Fruit fly (Drosophila melanogaster): ENCODE measurements around the gene CG15754.

Gene CG15754

dm6 chrX:13527706-13528105, at the start of gene CG15754:
CG15754 (plus strand) TSS chrX:13528006.
- TF ChIP-seq CG1620 (GFP tag; optimal IDR thresholded peaks at IDR 0.05) (no peak), kay (GFP tag; ENCODE audit: borderline replicate concordance) (no peak), CG14711 (tag; optimal IDR thresholded peaks at IDR 0.05) (no peak), CG7045 (GFP tag; optimal IDR thresholded peaks at IDR 0.05) (no peak), CG5204 (GFP tag; optimal IDR thresholded peaks at IDR 0.05) (no peak), pad (GFP tag; optimal IDR thresholded peaks at IDR 0.05) (no peak), tj (GFP tag; optimal IDR thresholded peaks at IDR 0.05) (no peak), Crg-1 (GFP tag; optimal IDR thresholded peaks at IDR 0.05) (no peak), Clk (GFP tag; optimal IDR thresholded peaks at IDR 0.05) (no peak), toe (GFP tag; optimal IDR thresholded peaks at IDR 0.05) (no peak), CG11617 (GFP tag; optimal IDR thresholded peaks at IDR 0.05) (no peak), Mnt (GFP tag; optimal IDR thresholded peaks at IDR 0.05) (no peak), CG33017 (tag; optimal IDR thresholded peaks at IDR 0.05) (no peak), ovo (GFP tag; optimal IDR thresholded peaks at IDR 0.05) (no peak), bab1 (GFP tag; optimal IDR thresholded peaks at IDR 0.05) (no peak), CG12768 (GFP tag; optimal IDR thresholded peaks at IDR 0.05) (no peak)

- no peak for TF ChIP-seq Mnt (GFP tag; optimal IDR thresholded peaks at IDR 0.05)
- TF ChIP-seq kay (GFP tag; ENCODE audit: borderline replicate concordance), result no peak
- no peak for TF ChIP-seq CG33017 (tag; optimal IDR thresholded peaks at IDR 0.05)
- no peak for TF ChIP-seq CG7101 (tag; optimal IDR thresholded peaks at IDR 0.05)
- TF ChIP-seq tj (GFP tag; optimal IDR thresholded peaks at IDR 0.05), result no peak
- no peak for TF ChIP-seq cnc (optimal IDR thresholded peaks at IDR 0.05)
- TF ChIP-seq Crg-1 (GFP tag; optimal IDR thresholded peaks at IDR 0.05), result no peak
- TF ChIP-seq ovo (GFP tag; optimal IDR thresholded peaks at IDR 0.05), result no peak
- no peak for TF ChIP-seq toe (GFP tag; optimal IDR thresholded peaks at IDR 0.05)
- TF ChIP-seq CG14711 (tag; optimal IDR thresholded peaks at IDR 0.05), result no peak
- TF ChIP-seq CG12768 (GFP tag; optimal IDR thresholded peaks at IDR 0.05), result no peak
- TF ChIP-seq CG7045 (GFP tag; optimal IDR thresholded peaks at IDR 0.05), result no peak
- TF ChIP-seq CG5204 (GFP tag; optimal IDR thresholded peaks at IDR 0.05), result no peak
- TF ChIP-seq CG1620 (GFP tag; optimal IDR thresholded peaks at IDR 0.05), result no peak
Observed at dm6 chrX:13478994-13479393, 48.8 kb upstream of the CG15754 start.

- TF ChIP-seq CG11617 (GFP tag; optimal IDR thresholded peaks at IDR 0.05) (no peak), ovo (GFP tag; optimal IDR thresholded peaks at IDR 0.05) (no peak), cnc (optimal IDR thresholded peaks at IDR 0.05) (no peak), Clk (GFP tag; optimal IDR thresholded peaks at IDR 0.05) (no peak), Crg-1 (GFP tag; optimal IDR thresholded peaks at IDR 0.05) (no peak), bab1 (GFP tag; optimal IDR thresholded peaks at IDR 0.05) (no peak), CG7101 (tag; optimal IDR thresholded peaks at IDR 0.05) (no peak), CG12768 (GFP tag; optimal IDR thresholded peaks at IDR 0.05) (no peak), cic (GFP tag; optimal IDR thresholded peaks at IDR 0.05) (no peak), tj (GFP tag; optimal IDR thresholded peaks at IDR 0.05) (no peak), kay (GFP tag; ENCODE audit: borderline replicate concordance) (no peak), Hr96 (GFP tag; optimal IDR thresholded peaks at IDR 0.05) (no peak), Mnt (GFP tag; optimal IDR thresholded peaks at IDR 0.05) (no peak), pad (GFP tag; optimal IDR thresholded peaks at IDR 0.05) (no peak), CG1620 (GFP tag; optimal IDR thresholded peaks at IDR 0.05) (no peak), CG5204 (GFP tag; optimal IDR thresholded peaks at IDR 0.05) (no peak)
Observed at dm6 chrX:13529673-13530072, 1.9 kb downstream of the CG15754 start.

DNA sequence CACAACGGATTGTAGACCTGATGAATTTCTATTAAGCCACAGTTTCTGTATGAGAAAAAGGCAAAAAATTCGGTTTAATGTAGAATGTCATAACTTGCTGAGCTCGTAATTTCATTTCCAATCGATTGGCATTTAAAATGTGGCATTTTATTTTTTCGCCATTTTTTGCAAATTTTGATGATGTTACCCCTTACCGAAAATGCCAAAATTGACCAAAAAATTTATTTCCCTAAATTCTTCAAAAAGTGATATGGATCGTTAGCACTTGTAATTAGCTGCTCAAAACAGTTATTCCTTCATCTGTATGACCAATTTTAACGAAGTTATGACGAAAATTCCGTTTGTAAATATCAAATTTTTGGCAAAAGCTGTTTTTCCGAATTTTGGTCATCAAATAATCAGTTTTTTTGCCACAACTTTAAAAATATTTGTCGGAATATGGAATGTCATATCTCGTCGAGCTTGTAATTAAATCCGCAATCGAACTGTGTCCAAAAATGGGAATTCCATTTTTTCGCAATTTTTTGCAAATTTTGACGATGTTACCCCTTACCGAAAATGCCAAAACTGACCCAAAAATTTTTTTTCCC, 2.5 kb downstream of the CG15754 start, which contains the start of gene CG44428:
TSS of gene CG44428 (minus strand) at position 51 of the 590 bp plus-strand sequence.
- no peak for TF ChIP-seq bab1 (GFP tag; optimal IDR thresholded peaks at IDR 0.05)
- TF ChIP-seq CG14711 (tag; optimal IDR thresholded peaks at IDR 0.05), result no peak
- TF ChIP-seq toe (GFP tag; optimal IDR thresholded peaks at IDR 0.05), result no peak
- TF ChIP-seq kay (GFP tag; ENCODE audit: borderline replicate concordance), result no peak
- no peak for TF ChIP-seq Mnt (GFP tag; optimal IDR thresholded peaks at IDR 0.05)
- no peak for TF ChIP-seq CG7101 (tag; optimal IDR thresholded peaks at IDR 0.05)
- TF ChIP-seq CG12768 (GFP tag; optimal IDR thresholded peaks at IDR 0.05), result no peak
- no peak for TF ChIP-seq pad (GFP tag; optimal IDR thresholded peaks at IDR 0.05)
- TF ChIP-seq Hr96 (GFP tag; optimal IDR thresholded peaks at IDR 0.05), result no peak
- no peak for TF ChIP-seq CG7045 (GFP tag; optimal IDR thresholded peaks at IDR 0.05)
- no peak for TF ChIP-seq cnc (optimal IDR thresholded peaks at IDR 0.05)
- no peak for TF ChIP-seq Crg-1 (GFP tag; optimal IDR thresholded peaks at IDR 0.05)
- no peak for TF ChIP-seq CG1620 (GFP tag; optimal IDR thresholded peaks at IDR 0.05)

- TF ChIP-seq ovo (GFP tag; optimal IDR thresholded peaks at IDR 0.05) (no peak), CG1620 (GFP tag; optimal IDR thresholded peaks at IDR 0.05) (no peak), CG33017 (tag; optimal IDR thresholded peaks at IDR 0.05) (no peak), CG5204 (GFP tag; optimal IDR thresholded peaks at IDR 0.05) (no peak)
Observed at dm6 chrX:13534100-13534499, 6.3 kb downstream of the CG15754 start, which contains the start of gene CG15756. CG15756 (plus strand) TSS chrX:13534400.

dm6 chrX:13536776-13537175, 9.0 kb downstream of the CG15754 start:
- TF ChIP-seq CG33017 (tag; optimal IDR thresholded peaks at IDR 0.05) (no peak), CG5204 (GFP tag; optimal IDR thresholded peaks at IDR 0.05) (no peak), CG12768 (GFP tag; optimal IDR thresholded peaks at IDR 0.05) (no peak), CG7045 (GFP tag; optimal IDR thresholded peaks at IDR 0.05) (no peak), CG7101 (tag; optimal IDR thresholded peaks at IDR 0.05) (no peak), CG14711 (tag; optimal IDR thresholded peaks at IDR 0.05) (no peak), Hr96 (GFP tag; optimal IDR thresholded peaks at IDR 0.05) (no peak), cnc (optimal IDR thresholded peaks at IDR 0.05) (no peak), bab1 (GFP tag; optimal IDR thresholded peaks at IDR 0.05) (no peak), Mnt (GFP tag; optimal IDR thresholded peaks at IDR 0.05) (no peak), cic (GFP tag; optimal IDR thresholded peaks at IDR 0.05) (no peak), Clk (GFP tag; optimal IDR thresholded peaks at IDR 0.05) (no peak), pad (GFP tag; optimal IDR thresholded peaks at IDR 0.05) (no peak), kay (GFP tag; ENCODE audit: borderline replicate concordance) (no peak)

All from whole organism, adult.